Fruit fly (Drosophila melanogaster): ENCODE data around the gene CG9004.

The CG9004 gene

dm6 chr3L:2418769-2419168, 45.2 kb downstream of the CG9004 start (continued):
- TF ChIP-seq jumu (GFP tag; optimal IDR thresholded peaks at IDR 0.05) (peak; percentile 69), D (optimal IDR thresholded peaks at IDR 0.05) (no peak), D (GFP tag; optimal IDR thresholded peaks at IDR 0.05) (peak; percentile 88), Xrp1 (GFP tag; IDR thresholded peaks at IDR 0.05) (peak; percentile 90), al (GFP tag; IDR thresholded peaks at IDR 0.05) (peak; percentile 81), CG6175 (GFP tag; IDR thresholded peaks at IDR 0.05) (peak; percentile 61; the same call in 2 of the 3 replicates), cad (GFP tag; optimal IDR thresholded peaks at IDR 0.05) (no peak), Mad (GFP tag; optimal IDR thresholded peaks at IDR 0.05) (peak; percentile 24), CTCF (GFP tag; optimal IDR thresholded peaks at IDR 0.05) (peak; percentile 59), org-1 (GFP tag; optimal IDR thresholded peaks at IDR 0.05) (peak; percentile 45), prd (optimal IDR thresholded peaks at IDR 0.05) (no peak), prd (GFP tag; IDR thresholded peaks at IDR 0.05) (peak; percentile 91), CG2120 (GFP tag; optimal IDR thresholded peaks at IDR 0.05) (peak; percentile 77), CG7786 (GFP tag; optimal IDR thresholded peaks at IDR 0.05) (peak; percentile 55), CG11560 (tag; IDR thresholded peaks at IDR 0.05) (peak; percentile 68; the same call in 2 of the 3 replicates), Elba2 (GFP tag; optimal IDR thresholded peaks at IDR 0.05) (no peak), CG43689 (GFP tag; IDR thresholded peaks at IDR 0.05) (peak; percentile 69), CG42726 (GFP tag; IDR thresholded peaks at IDR 0.05; ENCODE audit: partially characterized antibody) (no peak), cato (GFP tag; optimal IDR thresholded peaks at IDR 0.05; ENCODE audit: borderline replicate concordance) (no peak), en (GFP tag; optimal IDR thresholded peaks at IDR 0.05) (peak; percentile 51), dmrt99B (tag; optimal IDR thresholded peaks at IDR 0.05) (peak; percentile 87), Sry-β (GFP tag; optimal IDR thresholded peaks at IDR 0.05) (peak; percentile 42), CG5245 (GFP tag; optimal IDR thresholded peaks at IDR 0.05) (peak; percentile 87), peb (GFP tag; IDR thresholded peaks at IDR 0.05) (no peak), phol (tag; optimal IDR thresholded peaks at IDR 0.05) (peak; percentile 86), CG30020 (tag; optimal IDR thresholded peaks at IDR 0.05) (no peak), CG10321 (GFP tag; IDR thresholded peaks at IDR 0.05) (peak; percentile 43), zen2 (GFP tag; IDR thresholded peaks at IDR 0.05; ENCODE audit: partially characterized antibody) (no peak), crol (GFP tag; IDR thresholded peaks at IDR 0.05) (peak; percentile 84), dan (GFP tag; IDR thresholded peaks at IDR 0.05) (no peak), vfl (GFP tag; optimal IDR thresholded peaks at IDR 0.05) (peak; percentile 7), NC2β (GFP tag; optimal IDR thresholded peaks at IDR 0.05) (peak; percentile 22), CG7928 (GFP tag; optimal IDR thresholded peaks at IDR 0.05) (peak; percentile 52), CG11696 (GFP tag; IDR thresholded peaks at IDR 0.05) (peak; percentile 96), unc-4 (GFP tag; IDR thresholded peaks at IDR 0.05; ENCODE audit: partially characterized antibody) (no peak), CG31441 (GFP tag; IDR thresholded peaks at IDR 0.05) (peak; percentile 51), CG10209 (GFP tag; optimal IDR thresholded peaks at IDR 0.05) (peak; percentile 66), Sox102F (GFP tag; optimal IDR thresholded peaks at IDR 0.05) (peak; percentile 72), Ets65A (GFP tag) (peak; percentile 97), sisA (GFP tag; IDR thresholded peaks at IDR 0.05) (peak; percentile 83), cg (GFP tag; optimal IDR thresholded peaks at IDR 0.05) (peak; percentile 18), gce (GFP tag; IDR thresholded peaks at IDR 0.05) (peak; percentile 32; the same call in 1 of the 3 replicates), CG4282 (GFP tag; optimal IDR thresholded peaks at IDR 0.05) (no peak), pho (GFP tag; optimal IDR thresholded peaks at IDR 0.05) (peak; percentile 64), Antp (GFP tag; optimal IDR thresholded peaks at IDR 0.05) (peak; percentile 66), cwo (GFP tag; optimal IDR thresholded peaks at IDR 0.05) (peak; percentile 91), CG10147 (GFP tag; optimal IDR thresholded peaks at IDR 0.05) (peak; percentile 88), CG10959 (GFP tag; IDR thresholded peaks at IDR 0.05) (peak; percentile 55), nau (GFP tag; optimal IDR thresholded peaks at IDR 0.05) (peak; percentile 85), CG9609 (GFP tag; optimal IDR thresholded peaks at IDR 0.05) (peak; percentile 53), kah (GFP tag; optimal IDR thresholded peaks at IDR 0.05) (peak; percentile 57), Xbp1 (GFP tag; optimal IDR thresholded peaks at IDR 0.05) (peak; percentile 68), Six4 (GFP tag; optimal IDR thresholded peaks at IDR 0.05) (peak; percentile 82)
